Worm (Caenorhabditis elegans) whole organism, mixed stage, embryonic: ENCODE data around the gene srd-34.

Experiments
- M03D4.4 ChIP-seq: sonication (generic microtip); optimal IDR thresholded peaks from 2 replicates; lab custom pipeline; 2017; ENCODE audit warnings: mild to moderate bottlenecking, missing genetic modification characterization, missing compliant biosample characterization
- blmp-1 ChIP-seq: fragments of 150-350 bp; optimal IDR thresholded peaks from 2 replicates; lab custom pipeline; 2014; ENCODE audit warnings: missing biosample characterization, missing genetic modification characterization
- ceh-39 ChIP-seq: fragments of 150-350 bp; optimal IDR thresholded peaks from 2 replicates; lab custom pipeline; 2014; ENCODE audit warnings: missing biosample characterization, missing genetic modification characterization
- ceh-43 ChIP-seq: fragments of 200-800 bp; sonication (Bioruptor generic); optimal IDR thresholded peaks from 2 replicates; lab custom pipeline; 2018; ENCODE audit warnings: mild to moderate bottlenecking, missing genetic modification characterization, moderate library complexity, missing compliant biosample characterization
- ceh-83 ChIP-seq: fragments of 200-800 bp; sonication (Bioruptor generic); optimal IDR thresholded peaks from 2 replicates; lab custom pipeline; 2018; ENCODE audit warnings: mild to moderate bottlenecking, missing genetic modification characterization, missing compliant biosample characterization
- ces-1 ChIP-seq: fragments of 150-350 bp; optimal IDR thresholded peaks from 2 replicates; lab custom pipeline; 2014; ENCODE audit warnings: missing biosample characterization, missing genetic modification reagents, missing genetic modification characterization
- cnd-1 ChIP-seq: fragments of 200-800 bp; sonication (Bioruptor generic); optimal IDR thresholded peaks from 2 replicates; lab custom pipeline; 2018; ENCODE audit warnings: mild to moderate bottlenecking, missing genetic modification characterization, missing compliant biosample characterization
- drap-1 ChIP-seq: fragments of 200-800 bp; sonication (Bioruptor generic); optimal IDR thresholded peaks from 3 replicates; lab custom pipeline; 2018; ENCODE audit warnings: mild to moderate bottlenecking, missing genetic modification characterization, missing compliant biosample characterization
- elt-1 ChIP-seq: sonication (generic microtip); optimal IDR thresholded peaks from 2 replicates; lab custom pipeline; 2017; ENCODE audit warnings: missing genetic modification characterization, mild to moderate bottlenecking, missing compliant biosample characterization, antibody characterized with exemption, moderate library complexity, borderline replicate concordance; ENCODE audit not compliant: insufficient read depth
- elt-3 ChIP-seq: fragments of 150-350 bp; optimal IDR thresholded peaks from 2 replicates; lab custom pipeline; 2014; ENCODE audit warnings: missing biosample characterization, missing genetic modification characterization
- flh-1 ChIP-seq: fragments of 200-800 bp; sonication (Bioruptor generic); optimal IDR thresholded peaks from 2 replicates; lab custom pipeline; 2018; ENCODE audit warnings: mild to moderate bottlenecking, missing genetic modification characterization, moderate library complexity, missing compliant biosample characterization
- ham-2 ChIP-seq: fragments of 200-800 bp; sonication (Bioruptor generic); optimal IDR thresholded peaks from 2 replicates; lab custom pipeline; 2018; ENCODE audit warnings: mild to moderate bottlenecking, missing genetic modification characterization, missing compliant biosample characterization
- lin-13 ChIP-seq: fragments of 150-350 bp; optimal IDR thresholded peaks from 2 replicates; lab custom pipeline; 2014; ENCODE audit warnings: missing biosample characterization, missing genetic modification characterization
- lin-32 ChIP-seq: fragments of 200-800 bp; sonication (Bioruptor generic); optimal IDR thresholded peaks from 2 replicates; lab custom pipeline; 2018; ENCODE audit warnings: mild to moderate bottlenecking, missing genetic modification characterization, missing compliant biosample characterization
- lsy-2 ChIP-seq: fragments of 150-350 bp; optimal IDR thresholded peaks from 2 replicates; lab custom pipeline; 2014; ENCODE audit warnings: missing biosample characterization, missing genetic modification characterization
- mab-5 ChIP-seq: fragments of 150-350 bp; optimal IDR thresholded peaks from 2 replicates; lab custom pipeline; 2014; ENCODE audit warnings: missing biosample characterization, missing genetic modification characterization
- mep-1 ChIP-seq: fragments of 150-350 bp; optimal IDR thresholded peaks from 2 replicates; lab custom pipeline; 2017; ENCODE audit warnings: missing biosample characterization, missing genetic modification reagents, missing genetic modification characterization, inconsistent platforms
- mls-2 ChIP-seq: sonication (generic microtip); optimal IDR thresholded peaks from 2 replicates; lab custom pipeline; 2016; ENCODE audit warnings: mild to moderate bottlenecking, missing genetic modification characterization, moderate library complexity, missing compliant biosample characterization
- nhr-12 ChIP-seq: fragments of 150-350 bp; optimal IDR thresholded peaks from 2 replicates; lab custom pipeline; 2014; ENCODE audit warnings: missing biosample characterization, missing genetic modification characterization
- nhr-2 ChIP-seq: fragments of 150-350 bp; optimal IDR thresholded peaks from 2 replicates; lab custom pipeline; 2014; ENCODE audit warnings: missing biosample characterization, missing genetic modification characterization
- nhr-237 ChIP-seq: fragments of 150-350 bp; optimal IDR thresholded peaks from 2 replicates; lab custom pipeline; 2014; ENCODE audit warnings: missing biosample characterization, missing genetic modification characterization
- nhr-28 ChIP-seq: fragments of 150-350 bp; optimal IDR thresholded peaks from 2 replicates; lab custom pipeline; 2014; ENCODE audit warnings: missing biosample characterization, missing genetic modification characterization
- nhr-76 ChIP-seq: sonication (generic microtip); optimal IDR thresholded peaks from 2 replicates; lab custom pipeline; 2017; ENCODE audit warnings: missing biosample characterization, missing genetic modification characterization
- pha-4 ChIP-seq: fragments of 150-350 bp; optimal IDR thresholded peaks from 2 replicates; lab custom pipeline; 2018; ENCODE audit warnings: missing biosample characterization, missing genetic modification reagents, missing genetic modification characterization
- sem-2 ChIP-seq: fragments of 200-800 bp; sonication (Bioruptor generic); optimal IDR thresholded peaks from 2 replicates; lab custom pipeline; 2018; ENCODE audit warnings: mild to moderate bottlenecking, missing genetic modification characterization, missing compliant biosample characterization
- snpc-4 ChIP-seq: fragments of 150-350 bp; optimal IDR thresholded peaks from 2 replicates; lab custom pipeline; 2014; ENCODE audit warnings: missing biosample characterization, missing genetic modification characterization
- tbx-8 ChIP-seq: fragments of 200-800 bp; sonication (Bioruptor generic); optimal IDR thresholded peaks from 2 replicates; lab custom pipeline; 2018; ENCODE audit warnings: mild to moderate bottlenecking, missing genetic modification characterization, moderate library complexity, missing compliant biosample characterization
- unc-120 ChIP-seq: sonication (generic microtip); optimal IDR thresholded peaks from 2 replicates; lab custom pipeline; 2017; ENCODE audit warnings: missing genetic modification characterization, missing compliant biosample characterization; ENCODE audit not compliant: poor library complexity, severe bottlenecking
- unc-39 ChIP-seq: fragments of 150-350 bp; optimal IDR thresholded peaks from 2 replicates; lab custom pipeline; 2014; ENCODE audit warnings: missing biosample characterization, missing genetic modification characterization
- unc-62 ChIP-seq: fragments of 150-350 bp; optimal IDR thresholded peaks from 2 replicates; lab custom pipeline; 2014; ENCODE audit warnings: missing biosample characterization, missing genetic modification reagents, missing genetic modification characterization
- zip-8 ChIP-seq: fragments of 150-350 bp; optimal IDR thresholded peaks from 2 replicates; lab custom pipeline; 2014; ENCODE audit warnings: missing biosample characterization, missing genetic modification characterization
- ztf-11 ChIP-seq: fragments of 150-350 bp; optimal IDR thresholded peaks from 2 replicates; lab custom pipeline; 2014; ENCODE audit warnings: missing biosample characterization, missing genetic modification characterization

Gene srd-34

DNA sequence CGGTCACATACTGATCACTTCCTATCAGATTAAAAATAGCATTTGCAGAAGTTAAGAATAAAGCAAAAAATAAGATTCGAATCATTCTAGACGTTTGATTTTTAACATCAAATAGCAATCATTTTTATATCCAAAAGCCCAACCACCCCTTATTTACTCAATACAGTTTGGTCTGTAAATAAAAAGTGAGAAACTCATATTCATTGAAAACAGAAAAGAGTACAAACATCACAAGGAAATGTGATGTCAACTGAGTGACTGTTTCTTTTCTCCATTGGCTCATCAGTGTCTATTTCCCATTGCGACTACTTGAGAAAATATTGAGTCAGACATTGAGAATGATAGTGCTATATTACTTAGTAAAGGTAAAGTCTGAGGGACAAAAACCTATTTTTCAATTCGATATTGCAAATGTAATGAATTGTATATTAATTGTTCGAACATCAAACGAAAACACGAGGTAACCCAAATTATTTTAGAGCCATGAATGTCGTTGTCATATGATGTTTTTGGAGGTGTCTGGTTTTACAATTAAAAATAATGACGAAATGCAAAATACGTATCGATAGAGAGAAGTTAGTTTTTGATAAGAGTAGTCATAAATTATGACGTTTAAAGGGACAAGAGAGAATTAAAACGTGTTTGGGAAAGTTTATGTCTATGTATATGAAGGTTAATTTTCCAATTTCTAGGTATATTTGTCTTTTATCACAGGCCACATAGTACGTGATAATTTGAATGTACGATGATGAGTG, 41.1 kb upstream of the srd-34 start, which contains the start of gene ttr-23:
ttr-23 (minus strand) TSS at position 87 of the 755 bp plus-strand sequence.
- TF ChIP-seq sem-2 (GFP tag; lab: Kevin White, UChicago) (no peak), mab-5 (tag; lab: Kevin White, UChicago) (no peak), lsy-2 (tag; lab: Kevin White, UChicago) (no peak), nhr-28 (tag; lab: Kevin White, UChicago) (no peak), blmp-1 (tag; lab: Kevin White, UChicago) (no peak), mls-2 (tag; lab: Kevin White, UChicago) (no peak), unc-39 (tag; lab: Kevin White, UChicago) (no peak), ces-1 (no peak), lin-32 (GFP tag; lab: Kevin White, UChicago) (no peak), pha-4 (tag; lab: Kevin White, UChicago) (no peak), snpc-4 (tag; lab: Kevin White, UChicago) (no peak), ztf-11 (tag; lab: Kevin White, UChicago) (no peak), drap-1 (no peak), zip-8 (tag; lab: Kevin White, UChicago) (no peak), elt-3 (tag; lab: Kevin White, UChicago) (no peak), lin-13 (tag; lab: Kevin White, UChicago) (no peak), elt-1 (tag; lab: Kevin White, UChicago) (no peak)
- TF ChIP-seq, all 35 proteins: peak for 0

DNA sequence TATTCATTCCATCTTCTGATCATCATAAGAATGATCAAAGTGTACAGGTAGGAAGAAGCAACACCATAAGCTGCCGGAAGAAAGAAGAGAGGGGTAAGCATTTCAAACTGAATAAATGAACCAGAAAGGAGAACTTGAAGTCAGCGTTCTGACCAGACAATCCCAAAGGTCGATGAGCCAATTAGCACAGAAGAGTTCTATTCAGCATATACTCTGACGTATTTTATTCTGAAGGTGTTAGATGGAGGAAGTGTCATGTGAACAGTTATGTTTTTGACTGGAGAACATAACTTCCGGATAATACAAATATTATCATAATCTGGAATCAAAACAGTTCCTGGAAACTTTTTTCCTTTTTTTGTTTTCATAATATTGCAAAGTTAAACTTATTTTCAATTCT, 39.8 kb upstream of the srd-34 start, which contains the start of gene srg-32:
srg-32 (minus strand) TSS at position 101 of the 400 bp plus-strand sequence.
- TF ChIP-seq nhr-76 (no peak), nhr-12 (tag; lab: Kevin White, UChicago) (no peak), pha-4 (tag; lab: Kevin White, UChicago) (no peak), tbx-8 (GFP tag; lab: Kevin White, UChicago) (no peak), flh-1 (no peak), zip-8 (tag; lab: Kevin White, UChicago) (no peak), M03D4.4 (tag; lab: Kevin White, UChicago) (no peak)

DNA sequence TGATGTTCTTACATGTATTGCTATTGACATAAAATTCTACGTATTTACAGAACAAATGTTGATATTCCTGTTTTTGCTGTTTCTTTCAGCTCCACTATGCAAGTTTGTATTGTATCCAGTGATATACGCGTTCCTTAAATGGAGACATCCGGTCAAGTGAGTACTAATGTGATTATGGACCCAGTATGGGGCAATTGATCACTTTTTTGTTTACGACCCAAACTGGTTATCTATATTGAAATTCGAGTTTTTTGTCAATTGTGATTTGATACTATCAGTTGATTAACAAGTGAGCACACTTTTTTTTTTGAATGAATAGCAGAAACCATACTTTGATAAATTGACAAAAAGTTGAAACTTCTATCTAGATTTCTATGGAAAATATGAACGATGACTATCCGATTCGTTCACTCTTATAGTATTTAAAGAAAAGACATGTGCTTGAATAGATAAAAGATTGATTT, 33.0 kb upstream of the srd-34 start, which contains the start of gene T21C9.6:
T21C9.6 (plus strand) TSS at position 51 of the 464 bp plus-strand sequence.
- no peak for TF ChIP-seq cnd-1 (tag; lab: Kevin White, UChicago)
- TF ChIP-seq ceh-83 (GFP tag; lab: Kevin White, UChicago), result no peak

DNA sequence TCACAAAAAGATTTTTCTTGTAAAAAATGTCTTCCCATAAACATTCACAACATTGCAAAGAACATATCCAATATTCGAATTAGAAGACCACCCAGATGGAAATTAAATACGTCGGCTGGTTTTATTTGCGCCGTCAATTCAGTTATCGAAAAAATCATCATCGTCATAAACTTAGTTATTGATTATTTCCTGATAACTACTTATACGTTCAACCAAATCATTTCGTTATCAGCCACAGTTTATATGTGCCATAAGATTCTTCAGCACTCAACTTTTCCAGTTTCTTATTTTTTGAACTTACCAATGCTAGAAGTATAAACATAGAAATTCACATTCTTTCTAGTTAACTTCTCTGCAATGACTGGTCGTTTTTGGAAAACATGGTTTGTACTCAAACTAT, 31.8 kb upstream of the srd-34 start:
- TF ChIP-seq nhr-12 (tag; lab: Kevin White, UChicago) (no peak), unc-120 (tag; lab: Kevin White, UChicago) (no peak), cnd-1 (tag; lab: Kevin White, UChicago) (no peak), ceh-39 (tag; lab: Kevin White, UChicago) (no peak), nhr-76 (no peak), drap-1 (no peak), nhr-237 (no peak), ceh-83 (GFP tag; lab: Kevin White, UChicago) (no peak), snpc-4 (tag; lab: Kevin White, UChicago) (no peak), ceh-43 (no peak), unc-62 (no peak), ces-1 (no peak)

ce11 chrV:10578938-10579337, 30.1 kb upstream of the srd-34 start, which contains the start of the genes erh-1 and lpd-9:
Gene erh-1, minus strand, starts transcription at chrV:10579141.
Gene lpd-9, plus strand, starts transcription at chrV:10579305.
- TF ChIP-seq pha-4 (tag; lab: Kevin White, UChicago) (peak; percentile 79), mep-1 (peak; percentile 73), cnd-1 (tag; lab: Kevin White, UChicago) (peak; percentile 23), nhr-2 (tag; lab: Kevin White, UChicago) (no peak), ham-2 (no peak), tbx-8 (GFP tag; lab: Kevin White, UChicago) (no peak), nhr-76 (no peak), ces-1 (peak; percentile 22), lin-13 (tag; lab: Kevin White, UChicago) (peak; percentile 46), lsy-2 (tag; lab: Kevin White, UChicago) (peak; percentile 66), elt-1 (tag; lab: Kevin White, UChicago) (no peak), snpc-4 (tag; lab: Kevin White, UChicago) (no peak), elt-3 (tag; lab: Kevin White, UChicago) (no peak)
